Fruit fly (Drosophila melanogaster) whole organism, embryonic: ENCODE data around the gene Tep1.

Source experiments
- Asciz ChIP-seq: fragments of 200-800 bp; sonication (Bioruptor generic); optimal IDR thresholded peaks from 2 replicates; lab custom pipeline; 2017; ENCODE audit warnings: missing biosample characterization, mild to moderate bottlenecking, missing genetic modification characterization, missing genetic modification reagents
- Atf6 ChIP-seq: fragments of 200-800 bp; sonication (Bioruptor generic); IDR thresholded peaks from 2 replicates; pipeline ENCODE4 v1.3.6; 2022; ENCODE audit warnings: missing biosample characterization, missing genetic modification characterization
- CG10274 ChIP-seq: fragments of 200-800 bp; sonication (Bioruptor generic); optimal IDR thresholded peaks from 3 replicates; lab custom pipeline; 2017; ENCODE audit warnings: missing biosample characterization, mild to moderate bottlenecking, missing genetic modification characterization
- CG10321 ChIP-seq: fragments of 200-800 bp; sonication (Bioruptor generic); IDR thresholded peaks from 2 replicates; pipeline ENCODE4 v1.3.6; 2022; ENCODE audit warnings: missing biosample characterization, missing genetic modification characterization
- CG11085 ChIP-seq: fragments of 200-800 bp; sonication (Bioruptor generic); IDR thresholded peaks from 2 replicates; pipeline ENCODE4 v1.3.6; 2022; ENCODE audit warnings: missing biosample characterization, missing genetic modification characterization
- CG11695 ChIP-seq: fragments of 200-800 bp; sonication (Bioruptor generic); IDR thresholded peaks from 3 replicates; pipeline ENCODE4 v1.3.6; 2022; ENCODE audit warnings: missing biosample characterization, missing genetic modification characterization
- CG12219 ChIP-seq: fragments of 200-800 bp; sonication (Bioruptor generic); optimal IDR thresholded peaks from 3 replicates; lab custom pipeline; 2018; ENCODE audit warnings: missing biosample characterization, mild to moderate bottlenecking, missing genetic modification characterization
- CG12744 ChIP-seq: fragments of 200-800 bp; sonication (Bioruptor generic); optimal IDR thresholded peaks from 2 replicates; lab custom pipeline; 2016; ENCODE audit warnings: missing biosample characterization, missing genetic modification characterization
- CG1529 ChIP-seq: fragments of 200-800 bp; sonication (Bioruptor generic); optimal IDR thresholded peaks from 3 replicates; lab custom pipeline; 2018; ENCODE audit warnings: missing biosample characterization, missing genetic modification characterization
- CG15601 ChIP-seq: fragments of 200-800 bp; sonication (Bioruptor generic); optimal IDR thresholded peaks from 3 replicates; lab custom pipeline; 2019; ENCODE audit warnings: missing biosample characterization, mild to moderate bottlenecking, missing genetic modification characterization, moderate library complexity
- CG17829 ChIP-seq: fragments of 200-800 bp; optimal IDR thresholded peaks from 2 replicates; lab custom pipeline; 2019; ENCODE audit warnings: missing biosample characterization, mild to moderate bottlenecking, missing genetic modification characterization, moderate library complexity
- CG1832 ChIP-seq: fragments of 200-800 bp; sonication (Bioruptor generic); optimal IDR thresholded peaks from 2 replicates; lab custom pipeline; 2017; ENCODE audit warnings: missing biosample characterization, mild to moderate bottlenecking, missing genetic modification characterization, inconsistent platforms
- CG2116 ChIP-seq: fragments of 200-800 bp; sonication (Bioruptor generic); optimal IDR thresholded peaks from 3 replicates; lab custom pipeline; 2018; ENCODE audit warnings: missing biosample characterization, mild to moderate bottlenecking, missing genetic modification characterization
- CG4328 ChIP-seq: fragments of 200-800 bp; sonication (Bioruptor generic); optimal IDR thresholded peaks from 3 replicates; lab custom pipeline; 2017; ENCODE audit warnings: missing biosample characterization, missing genetic modification reagents, missing genetic modification characterization
- CG43689 ChIP-seq: fragments of 200-800 bp; sonication (Bioruptor generic); IDR thresholded peaks from 2 replicates; pipeline ENCODE4 v1.3.6; 2022; ENCODE audit warnings: missing biosample characterization, missing genetic modification characterization
- CG4730 ChIP-seq: fragments of 200-800 bp; sonication (Bioruptor generic); IDR thresholded peaks from 2 replicates; pipeline ENCODE4 v1.3.6; 2022; ENCODE audit warnings: missing biosample characterization, missing genetic modification characterization
- CG6854 ChIP-seq: fragments of 200-800 bp; sonication (Bioruptor generic); optimal IDR thresholded peaks from 3 replicates; lab custom pipeline; 2017; ENCODE audit warnings: missing biosample characterization, mild to moderate bottlenecking, missing genetic modification characterization
- CG7357 ChIP-seq: fragments of 200-800 bp; sonication (Bioruptor generic); IDR thresholded peaks from 3 replicates; pipeline ENCODE4 v1.3.6; 2022; ENCODE audit warnings: missing biosample characterization, missing genetic modification characterization
- CG8944 ChIP-seq: fragments of 200-800 bp; sonication (Bioruptor generic); optimal IDR thresholded peaks from 3 replicates; lab custom pipeline; 2016; ENCODE audit warnings: missing biosample characterization, missing genetic modification characterization
- CG9215 ChIP-seq: fragments of 200-800 bp; sonication (Bioruptor generic); IDR thresholded peaks from 2 replicates; pipeline ENCODE4 v1.3.6; 2022; ENCODE audit warnings: missing biosample characterization, missing genetic modification characterization
- Dbx ChIP-seq: fragments of 200-800 bp; sonication (Bioruptor generic); IDR thresholded peaks from 3 replicates; pipeline ENCODE4 v1.3.6; 2022; ENCODE audit warnings: missing biosample characterization, missing genetic modification characterization
- Ets65A ChIP-seq: fragments of 200-800 bp; sonication (Bioruptor generic); peaks from one replicate; lab custom pipeline; 2016; ENCODE audit warnings: missing biosample characterization, missing genetic modification characterization
- Fer1 ChIP-seq: fragments of 200-800 bp; sonication (Bioruptor generic); optimal IDR thresholded peaks from 2 replicates; lab custom pipeline; 2017; ENCODE audit warnings: missing biosample characterization, mild to moderate bottlenecking, missing genetic modification characterization
- Jarid2 ChIP-seq: fragments of 200-800 bp; sonication (Bioruptor generic); optimal IDR thresholded peaks from 3 replicates; lab custom pipeline; 2017; ENCODE audit warnings: mild to moderate bottlenecking, missing biosample characterization, missing genetic modification reagents, missing genetic modification characterization
- Mad ChIP-seq: fragments of 200-800 bp; sonication (Bioruptor generic); optimal IDR thresholded peaks from 2 replicates; lab custom pipeline; 2016; ENCODE audit warnings: missing biosample characterization, missing genetic modification characterization
- PHDP ChIP-seq: fragments of 200-800 bp; sonication (Bioruptor generic); optimal IDR thresholded peaks from 3 replicates; lab custom pipeline; 2018; ENCODE audit warnings: missing biosample characterization, mild to moderate bottlenecking, missing genetic modification characterization, moderate library complexity
- Side ChIP-seq: fragments of 200-800 bp; sonication (Bioruptor generic); optimal IDR thresholded peaks from 2 replicates; lab custom pipeline; 2016; ENCODE audit warnings: missing biosample characterization, missing genetic modification characterization
- Spps ChIP-seq: fragments of 200-800 bp; sonication (Bioruptor generic); optimal IDR thresholded peaks from 2 replicates; lab custom pipeline; 2018; ENCODE audit warnings: missing biosample characterization, mild to moderate bottlenecking, missing genetic modification characterization
- Sry-β ChIP-seq: fragments of 200-800 bp; sonication (Bioruptor generic); optimal IDR thresholded peaks from 2 replicates; lab custom pipeline; 2018; ENCODE audit warnings: missing biosample characterization, mild to moderate bottlenecking, missing genetic modification characterization, moderate library complexity
- Usf ChIP-seq: fragments of 200-800 bp; sonication (Bioruptor generic); optimal IDR thresholded peaks from 2 replicates; lab custom pipeline; 2017; ENCODE audit warnings: missing genotype, missing biosample characterization, missing genetic modification characterization
- bcd ChIP-seq: fragments of 200-800 bp; sonication (Bioruptor generic); optimal IDR thresholded peaks from 2 replicates; lab custom pipeline; 2017; ENCODE audit warnings: missing biosample characterization, mild to moderate bottlenecking, missing genetic modification characterization
- br ChIP-seq: fragments of >200 bp; optimal IDR thresholded peaks from 2 replicates; lab custom pipeline; 2017
- chm ChIP-seq: fragments of 200-800 bp; sonication (Bioruptor generic); IDR thresholded peaks from 2 replicates; pipeline ENCODE4 v1.3.6; 2022; ENCODE audit warnings: missing biosample characterization, missing genetic modification characterization
- crc ChIP-seq: fragments of 200-800 bp; sonication (Bioruptor generic); optimal IDR thresholded peaks from 2 replicates; lab custom pipeline; 2016; ENCODE audit warnings: missing biosample characterization, missing genetic modification characterization
- ems ChIP-seq: fragments of 200-800 bp; sonication (Bioruptor generic); optimal IDR thresholded peaks from 3 replicates; lab custom pipeline; 2016; ENCODE audit warnings: missing biosample characterization, missing genetic modification characterization
- h ChIP-seq: fragments of >200 bp; optimal IDR thresholded peaks from 2 replicates; lab custom pipeline; 2017
- ind ChIP-seq: fragments of 200-800 bp; sonication (Bioruptor generic); optimal IDR thresholded peaks from 3 replicates; lab custom pipeline; 2016; ENCODE audit warnings: missing biosample characterization, missing genetic modification characterization
- inv ChIP-seq: fragments of 200-800 bp; sonication (Bioruptor generic); IDR thresholded peaks from 2 replicates; pipeline ENCODE4 v1.3.6; 2022; ENCODE audit warnings: missing biosample characterization, missing genetic modification characterization; ENCODE audit not compliant: partially characterized antibody
- jing ChIP-seq: fragments of 200-800 bp; sonication (Bioruptor generic); optimal IDR thresholded peaks from 2 replicates; lab custom pipeline; 2018; ENCODE audit warnings: missing biosample characterization, mild to moderate bottlenecking, missing genetic modification characterization
- mld ChIP-seq: fragments of 200-800 bp; sonication (Bioruptor generic); IDR thresholded peaks from 3 replicates; pipeline ENCODE4 v1.3.6; 2022; ENCODE audit warnings: missing biosample characterization, missing genetic modification characterization; ENCODE audit not compliant: partially characterized antibody
- nau ChIP-seq: fragments of 200-800 bp; sonication (Bioruptor generic); optimal IDR thresholded peaks from 3 replicates; lab custom pipeline; 2017; ENCODE audit warnings: missing biosample characterization, mild to moderate bottlenecking, missing genetic modification characterization, missing genetic modification reagents
- prd ChIP-seq, 3 experiments: fragments of >200 bp in 2 of 3; fragments of 200-800 bp in 1 of 3; sonication (Bioruptor generic) in 1 of 3; optimal IDR thresholded peaks in 2 of 3; IDR thresholded peaks in 1 of 3; 2 replicates in 2 of 3; 3 replicates in 1 of 3; pipeline versions ENCODE4 v1.3.6 to Lab custom; 2017 to 2022; ENCODE audit warnings: missing biosample characterization in 1 of 3, missing genetic modification characterization in 1 of 3
- sc ChIP-seq, 3 experiments: fragments of >200 bp in 2 of 3; fragments of 200-800 bp in 1 of 3; sonication (Bioruptor generic) in 1 of 3; optimal IDR thresholded peaks; 2 replicates in 2 of 3; 3 replicates in 1 of 3; lab custom pipeline; 2017; ENCODE audit warnings: mild to moderate bottlenecking in 1 of 3, missing biosample characterization in 1 of 3, missing genetic modification characterization in 1 of 3, missing genetic modification reagents in 1 of 3
- scrt ChIP-seq: fragments of 200-800 bp; sonication (Bioruptor generic); optimal IDR thresholded peaks from 2 replicates; lab custom pipeline; 2018; ENCODE audit warnings: missing biosample characterization, mild to moderate bottlenecking, missing genetic modification characterization, moderate library complexity
- sens-2 ChIP-seq: fragments of 200-800 bp; sonication (Bioruptor generic); IDR thresholded peaks from 2 replicates; pipeline ENCODE4 v1.3.6; 2022; ENCODE audit warnings: missing biosample characterization, missing genetic modification characterization
- stc ChIP-seq: fragments of 200-800 bp; sonication (Bioruptor generic); IDR thresholded peaks from 2 replicates; pipeline ENCODE4 v1.3.6; 2022; ENCODE audit warnings: missing biosample characterization, missing genetic modification characterization
- stwl ChIP-seq: fragments of 200-800 bp; sonication (Bioruptor generic); optimal IDR thresholded peaks from 3 replicates; lab custom pipeline; 2018; ENCODE audit warnings: missing biosample characterization, mild to moderate bottlenecking, missing genetic modification characterization, moderate library complexity
- toy ChIP-seq: fragments of 200-800 bp; sonication (Bioruptor generic); IDR thresholded peaks from 2 replicates; pipeline ENCODE4 v1.3.6; 2022; ENCODE audit warnings: missing biosample characterization, missing genetic modification characterization
- twi ChIP-seq: fragments of 200-800 bp; optimal IDR thresholded peaks from 2 replicates; lab custom pipeline; 2019; ENCODE audit warnings: missing biosample characterization, mild to moderate bottlenecking, missing genetic modification characterization, moderate library complexity
- vvl ChIP-seq: fragments of 200-800 bp; sonication (Bioruptor generic); IDR thresholded peaks from 2 replicates; pipeline ENCODE4 v1.3.6; 2022; ENCODE audit warnings: missing biosample characterization, missing genetic modification characterization

Gene Tep1

DNA sequence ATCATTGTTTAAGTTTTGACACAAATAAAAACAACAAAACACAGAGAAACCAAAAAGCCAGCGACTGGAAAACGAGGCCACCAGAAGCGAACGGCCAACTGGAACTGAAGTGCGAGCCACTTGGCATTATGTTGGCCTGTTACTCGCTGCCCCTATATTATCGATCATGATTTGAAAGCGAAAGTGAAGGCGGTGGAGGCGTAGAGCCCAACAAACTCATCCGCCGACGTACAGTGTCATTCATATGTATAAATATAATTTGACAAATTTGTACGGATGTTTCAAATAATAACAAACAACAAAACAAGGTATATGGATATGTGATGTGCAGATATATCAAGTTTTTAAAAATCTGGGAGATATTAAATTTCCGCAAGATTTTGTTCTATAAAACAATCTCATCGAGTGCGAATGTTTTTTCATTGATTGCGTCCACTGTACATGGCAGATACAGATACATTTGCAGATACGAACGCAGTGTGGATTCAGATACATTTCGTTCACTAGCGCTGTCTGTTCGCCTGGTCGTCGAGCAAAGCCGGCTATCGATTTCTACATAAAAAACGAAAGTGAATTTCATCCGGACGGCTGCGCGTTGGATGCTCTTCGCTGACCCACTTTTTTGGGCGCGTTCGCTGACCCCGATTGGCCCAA is 17.5 kb upstream of the Tep1 start (continued):
- TF ChIP-seq CG9215 (GFP tag; lab: Robert Waterston, UW) (peak; percentile 90), h (lab: Kevin White, UChicago) (no peak), crc (GFP tag; lab: Kevin White, UChicago) (peak; percentile 93), CG11695 (GFP tag; lab: Robert Waterston, UW) (peak; percentile 98), ind (peak; percentile 96), CG1529 (GFP tag; lab: Kevin White, UChicago) (peak; percentile 96), Atf6 (GFP tag; lab: Robert Waterston, UW) (peak; percentile 96), Fer1 (GFP tag; lab: Kevin White, UChicago) (peak; percentile 93), CG10321 (GFP tag; lab: Robert Waterston, UW) (peak; percentile 76; the same call in 1 of the 2 replicates), Asciz (peak; percentile 96), ems (peak; percentile 93), Ets65A (GFP tag; lab: Kevin White, UChicago) (peak; percentile 99), Mad (peak; percentile 85), br (lab: Kevin White, UChicago) (no peak), CG10274 (GFP tag; lab: Kevin White, UChicago) (peak; percentile 87), prd (optimal IDR thresholded peaks at IDR 0.05; lab: Kevin White, UChicago) (no peak), prd (GFP tag; IDR thresholded peaks at IDR 0.05; lab: Robert Waterston, UW) (peak; percentile 96), twi (tag; lab: Kevin White, UChicago) (peak; percentile 94), CG2116 (GFP tag; lab: Kevin White, UChicago) (peak; percentile 84), PHDP (tag; lab: Kevin White, UChicago) (peak; percentile 97), Spps (tag; lab: Kevin White, UChicago) (peak; percentile 93), CG17829 (tag; lab: Kevin White, UChicago) (peak; percentile 96), chm (GFP tag; lab: Robert Waterston, UW) (peak; percentile 96), CG1832 (GFP tag; lab: Kevin White, UChicago) (no peak), Dbx (peak; percentile 86), CG12744 (peak; percentile 95), CG6854 (GFP tag; lab: Kevin White, UChicago) (peak; percentile 89), Side (GFP tag; lab: Kevin White, UChicago) (peak; percentile 95), CG15601 (tag; lab: Kevin White, UChicago) (peak; percentile 95), CG4730 (peak; percentile 95), mld (GFP tag; lab: Robert Waterston, UW) (no peak), toy (GFP tag; lab: Robert Waterston, UW) (peak; percentile 80), jing (GFP tag; lab: Kevin White, UChicago) (peak; percentile 97), CG4328 (GFP tag; lab: Kevin White, UChicago) (peak; percentile 91), vvl (peak; percentile 97), bcd (GFP tag; lab: Kevin White, UChicago) (peak; percentile 94), Jarid2 (GFP tag; lab: Kevin White, UChicago) (peak; percentile 82), stc (GFP tag; lab: Robert Waterston, UW) (peak; percentile 97), sc (optimal IDR thresholded peaks at IDR 0.05; lab: Kevin White, UChicago) (no peak), sc (GFP tag; optimal IDR thresholded peaks at IDR 0.05; lab: Kevin White, UChicago) (peak; percentile 95), CG11085 (GFP tag; lab: Robert Waterston, UW) (peak; percentile 84), inv (GFP tag; lab: Robert Waterston, UW) (peak; percentile 44; the same call in 1 of the 2 replicates), CG43689 (GFP tag; lab: Robert Waterston, UW) (peak; percentile 87), CG8944 (GFP tag; lab: Kevin White, UChicago) (peak; percentile 94), Usf (peak; percentile 85), nau (GFP tag; lab: Kevin White, UChicago) (peak; percentile 91), Sry-β (GFP tag; lab: Kevin White, UChicago) (peak; percentile 66), scrt (GFP tag; lab: Kevin White, UChicago) (peak; percentile 78), CG7357 (GFP tag; lab: Robert Waterston, UW) (peak; percentile 89), sens-2 (GFP tag; lab: Robert Waterston, UW) (peak; percentile 87), stwl (tag; lab: Kevin White, UChicago) (peak; percentile 43), CG12219 (GFP tag; lab: Kevin White, UChicago) (peak; percentile 97)
